Worm (Caenorhabditis elegans) whole organism, L1 larva: ENCODE results near the gene ZC449.2.
"Not testable (repeated sequence)": the region's sequence is repeated elsewhere in the genome, so short reads cannot be mapped to it uniquely, and the experiment has no call there.

Experiments used
- aly-2 ChIP-seq: fragments of 150-350 bp; optimal IDR thresholded peaks from 2 replicates; lab custom pipeline; 2014; ENCODE audit warnings: missing biosample characterization, missing genetic modification characterization
- ceh-82 ChIP-seq, 3 experiments: fragments of 150-350 bp in 1 of 3; sonication (generic microtip) in 2 of 3; optimal IDR thresholded peaks; 2 replicates each; lab custom pipeline; 2014 to 2017; ENCODE audit warnings: missing biosample characterization in 3 of 3, missing genetic modification characterization in 3 of 3
- ets-5 ChIP-seq: fragments of 200-800 bp; sonication (Bioruptor generic); IDR thresholded peaks from 2 replicates; pipeline ENCODE4 v1.3.6; 2022; ENCODE audit warnings: missing genetic modification characterization, missing compliant biosample characterization
- lin-39 ChIP-seq: fragments of 150-350 bp; optimal IDR thresholded peaks from 2 replicates; lab custom pipeline; 2014; ENCODE audit warnings: missing biosample characterization, missing genetic modification reagents, missing genetic modification characterization
- nhr-19 ChIP-seq: fragments of 200-800 bp; sonication (Bioruptor generic); conservative IDR thresholded peaks from 2 replicates; pipeline ENCODE4 v1.3.6; 2022; ENCODE audit warnings: missing genetic modification characterization, missing compliant biosample characterization
- nhr-237 ChIP-seq: fragments of 150-350 bp; optimal IDR thresholded peaks from 2 replicates; lab custom pipeline; 2014; ENCODE audit warnings: missing biosample characterization, missing genetic modification characterization
- skn-1 ChIP-seq: fragments of 150-350 bp; optimal IDR thresholded peaks from 2 replicates; lab custom pipeline; 2014; ENCODE audit warnings: missing biosample characterization, missing genetic modification characterization
- sox-4 ChIP-seq: sonication (generic microtip); optimal IDR thresholded peaks from 2 replicates; lab custom pipeline; 2016; ENCODE audit warnings: missing genetic modification characterization, missing compliant biosample characterization
- sptf-1 ChIP-seq: fragments of 150-350 bp; optimal IDR thresholded peaks from 2 replicates; lab custom pipeline; 2014; ENCODE audit warnings: missing biosample characterization, missing genetic modification characterization

- not testable (repeated sequence) for TF ChIP-seq skn-1 (tag; lab: Kevin White, UChicago); lin-39 (tag; lab: Kevin White, UChicago); sptf-1 (tag; lab: Kevin White, UChicago); aly-2 (tag; lab: Kevin White, UChicago); ets-5 (GFP tag; lab: Robert Waterston, UW); nhr-19 (GFP tag; lab: Robert Waterston, UW); nhr-237 (tag; lab: Kevin White, UChicago); sox-4 (tag; lab: Kevin White, UChicago); ceh-82 (tag; optimal IDR thresholded peaks at IDR 0.05; lab: Kevin White, UChicago)
Observed at ce11 chrX:5056199-5056598, 35.1 kb downstream of the ZC449.2 start.
